Fruit fly (Drosophila melanogaster) whole organism, pupa: Measurements from ENCODE around the gene Caf1-55.

Experiments
- CG13204 ChIP-seq: fragments of 200-800 bp; sonication (Bioruptor generic); optimal IDR thresholded peaks from 2 replicates; lab custom pipeline; 2018; ENCODE audit warnings: missing biosample characterization, mild to moderate bottlenecking, missing genetic modification characterization, moderate library complexity
- CG15710 ChIP-seq: fragments of 200-800 bp; sonication (Bioruptor generic); optimal IDR thresholded peaks from 2 replicates; lab custom pipeline; 2018; ENCODE audit warnings: missing biosample characterization, mild to moderate bottlenecking, missing genetic modification characterization, moderate library complexity
- CG17806 ChIP-seq: fragments of 200-800 bp; sonication (Bioruptor generic); optimal IDR thresholded peaks from 2 replicates; lab custom pipeline; 2018; ENCODE audit warnings: missing biosample characterization, mild to moderate bottlenecking, missing genetic modification characterization, moderate library complexity
- CG34367 ChIP-seq: fragments of 200-800 bp; sonication (Bioruptor generic); optimal IDR thresholded peaks from 2 replicates; lab custom pipeline; 2018; ENCODE audit warnings: missing biosample characterization, mild to moderate bottlenecking, missing genetic modification characterization
- Snoo ChIP-seq: fragments of 200-800 bp; sonication (Bioruptor generic); optimal IDR thresholded peaks from 3 replicates; lab custom pipeline; 2017; ENCODE audit warnings: missing biosample characterization, mild to moderate bottlenecking, missing genetic modification characterization, inconsistent platforms
- rn ChIP-seq: fragments of 200-800 bp; sonication (Bioruptor generic); IDR thresholded peaks from 2 replicates; pipeline ENCODE4 v1.3.6; 2022; ENCODE audit warnings: missing biosample characterization, missing genetic modification characterization

DNA sequence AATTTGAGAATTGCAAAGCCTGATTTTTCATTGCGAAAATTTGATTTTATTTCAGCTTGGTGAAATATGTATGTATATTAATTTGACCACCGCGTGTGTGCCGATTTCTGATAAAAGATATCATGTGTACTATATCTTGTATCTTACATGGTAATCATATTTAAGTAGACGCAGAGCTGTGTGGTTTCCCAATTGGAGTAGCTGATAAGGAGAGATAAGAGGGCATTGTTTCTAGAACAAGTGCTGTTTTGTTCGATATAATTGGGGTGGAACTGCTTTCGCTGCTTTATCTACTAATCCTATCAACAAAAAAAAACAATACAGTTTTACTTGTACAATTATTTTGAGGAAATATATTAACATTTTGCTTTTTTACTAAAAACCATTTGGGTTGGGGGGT is 21.2 kb downstream of the Caf1-55 start:
- TF ChIP-seq rn (GFP tag; lab: Robert Waterston, UW) (no peak), CG15710 (no peak), Snoo (tag; lab: Kevin White, UChicago) (no peak), CG13204 (GFP tag; lab: Kevin White, UChicago) (no peak), CG17806 (tag; lab: Kevin White, UChicago) (no peak), CG34367 (tag; lab: Kevin White, UChicago) (no peak)
